Worm (Caenorhabditis elegans) whole organism, L4/young adult: ENCODE measurements around the gene ZK154.5.

Source experiments
- W03F9.2 ChIP-seq: fragments of 150-350 bp; optimal IDR thresholded peaks from 2 replicates; lab custom pipeline; 2014; ENCODE audit warnings: missing biosample characterization, missing genetic modification characterization
- him-1 ChIP-seq: sonication (generic microtip); optimal IDR thresholded peaks from 2 replicates; lab custom pipeline; 2016; ENCODE audit warnings: missing genotype, missing genetic modification reagents, missing genetic modification characterization, missing compliant biosample characterization

DNA sequence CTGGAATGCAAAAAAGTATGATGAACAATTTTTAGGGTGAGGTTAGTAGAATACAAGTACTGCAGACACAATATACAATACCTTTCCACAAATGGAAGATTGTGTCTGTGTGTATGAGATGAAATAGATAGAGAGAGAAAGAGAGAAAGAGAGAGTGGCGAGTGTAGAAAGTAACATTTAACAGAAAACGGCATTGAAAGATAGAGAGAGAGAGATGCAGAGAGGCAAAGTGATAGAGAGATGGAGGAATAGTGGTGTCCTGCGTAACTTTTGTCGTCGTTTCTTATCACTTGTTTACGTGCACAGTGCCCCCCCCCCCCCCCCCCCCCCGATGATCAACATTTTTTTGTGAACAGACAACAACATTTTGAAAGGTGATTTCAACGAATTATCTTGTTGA is 27.0 kb upstream of the ZK154.5 start:
- TF ChIP-seq him-1 (tag; lab: Kevin White, UChicago) (no peak), W03F9.2 (no peak)
